Worm (Caenorhabditis elegans): ENCODE results near the gene C35B1.4.

DNA sequence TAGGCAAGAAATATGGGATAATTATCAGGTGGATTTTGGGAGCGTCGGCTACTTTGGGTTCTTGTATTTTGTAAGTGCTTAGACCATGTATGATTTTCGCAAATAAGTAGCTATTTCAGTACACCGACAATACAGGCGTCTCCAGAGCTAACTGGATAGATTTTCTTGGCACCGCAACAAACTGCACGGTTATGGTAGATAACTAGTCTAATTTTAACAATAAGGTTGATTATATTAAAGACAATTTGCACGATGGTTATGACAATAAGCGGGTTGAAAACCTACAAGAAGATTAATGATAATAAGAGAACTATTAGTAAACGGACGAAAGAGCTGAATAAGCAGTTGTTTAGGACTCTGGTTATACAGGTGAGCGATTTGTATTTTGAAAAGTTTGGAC, 12.3 kb upstream of the C35B1.4 start:
- no peak for TF ChIP-seq ref-1 (GFP tag; conservative IDR thresholded peaks at IDR 0.05)
- no peak for TF ChIP-seq cog-1 (tag; optimal IDR thresholded peaks at IDR 0.05)
- TF ChIP-seq tab-1 (GFP tag; IDR thresholded peaks at IDR 0.05), result no peak
- no peak for TF ChIP-seq ztf-29 (GFP tag; IDR thresholded peaks at IDR 0.05)
- no peak for TF ChIP-seq T22C8.4 (GFP tag; IDR thresholded peaks at IDR 0.05)
- TF ChIP-seq klf-2 (GFP tag; conservative IDR thresholded peaks at IDR 0.05), result no peak
- no peak for TF ChIP-seq med-1 (GFP tag; optimal IDR thresholded peaks at IDR 0.05; ENCODE audit: insufficient read depth)
- no peak for TF ChIP-seq flt-1 (GFP tag; IDR thresholded peaks at IDR 0.05)
- TF ChIP-seq ztf-23 (GFP tag; IDR thresholded peaks at IDR 0.05), result no peak
